Fruit fly (Drosophila melanogaster): Measurements from ENCODE around the gene mid.

The mid gene

DNA sequence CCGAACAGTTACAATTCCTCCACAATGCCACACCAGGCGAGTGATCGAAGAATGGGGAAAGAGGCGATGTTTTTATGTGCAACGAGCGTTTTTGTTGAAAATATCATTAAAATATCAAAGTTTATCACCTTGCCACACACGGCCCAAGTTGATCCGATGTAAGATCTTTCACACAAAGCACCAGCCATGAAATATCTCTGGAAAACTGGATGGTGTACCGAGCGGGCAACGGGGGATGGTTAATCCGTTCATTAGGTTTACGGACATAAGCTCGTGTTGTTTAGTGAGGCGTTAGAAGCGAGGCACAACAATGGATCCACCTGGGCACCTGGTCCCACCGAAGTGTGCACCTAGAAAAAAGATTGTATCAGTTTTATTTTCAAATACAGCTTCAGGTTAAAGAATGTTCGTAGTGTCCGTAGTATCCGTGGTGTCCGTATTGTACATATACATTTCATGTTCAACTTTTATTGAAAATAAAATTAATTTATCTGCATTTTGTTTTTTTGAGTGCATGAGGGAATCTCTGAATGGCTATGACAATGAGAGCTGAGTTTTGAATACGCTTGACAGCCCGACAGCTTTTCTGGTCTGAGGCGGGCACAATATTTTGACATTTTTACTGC is 35.1 kb downstream of the mid start (continued):
- TF ChIP-seq chinmo (GFP tag; IDR thresholded peaks at IDR 0.05; ENCODE audit: partially characterized antibody) (no peak), ab (GFP tag; optimal IDR thresholded peaks at IDR 0.05) (no peak), ato (GFP tag; IDR thresholded peaks at IDR 0.05; ENCODE audit: partially characterized antibody) (no peak), dmrt11E (tag; optimal IDR thresholded peaks at IDR 0.05) (peak; percentile 74), CG17359 (tag; optimal IDR thresholded peaks at IDR 0.05) (peak; percentile 61), Hr78 (GFP tag; optimal IDR thresholded peaks at IDR 0.05) (no peak), peb (GFP tag; IDR thresholded peaks at IDR 0.05) (no peak), CG4820 (GFP tag; optimal IDR thresholded peaks at IDR 0.05) (peak; percentile 51), CG9797 (GFP tag; optimal IDR thresholded peaks at IDR 0.05) (no peak), Dref (GFP tag; IDR thresholded peaks at IDR 0.05) (no peak), H15 (GFP tag; IDR thresholded peaks at IDR 0.05) (peak; percentile 37; the same call in 1 of the 3 replicates), CG10366 (GFP tag; IDR thresholded peaks at IDR 0.05) (peak; percentile 57), Eip74EF (GFP tag; optimal IDR thresholded peaks at IDR 0.05) (peak in 1 of 2 experiments; percentile 28), Neu2 (GFP tag; optimal IDR thresholded peaks at IDR 0.05; ENCODE audit: borderline replicate concordance) (no peak), CG10431 (GFP tag; optimal IDR thresholded peaks at IDR 0.05) (peak; percentile 36), gsb-n (tag; optimal IDR thresholded peaks at IDR 0.05) (peak; percentile 62), CG4617 (GFP tag; optimal IDR thresholded peaks at IDR 0.05; ENCODE audit: borderline replicate concordance) (no peak), ap (GFP tag; IDR thresholded peaks at IDR 0.05) (no peak), CG2116 (GFP tag; optimal IDR thresholded peaks at IDR 0.05) (no peak), da (GFP tag; optimal IDR thresholded peaks at IDR 0.05) (no peak), Ptx1 (GFP tag; IDR thresholded peaks at IDR 0.05) (peak; percentile 54), mld (GFP tag; IDR thresholded peaks at IDR 0.05; ENCODE audit: partially characterized antibody) (no peak), Sin3A (optimal IDR thresholded peaks at IDR 0.05) (no peak), ci (GFP tag; IDR thresholded peaks at IDR 0.05) (peak; percentile 79), mam (GFP tag; optimal IDR thresholded peaks at IDR 0.05) (peak; percentile 46), CG7963 (GFP tag; IDR thresholded peaks at IDR 0.05; ENCODE audit: partially characterized antibody) (no peak), Lhr (GFP tag; optimal IDR thresholded peaks at IDR 0.05) (peak; percentile 13), Fer1 (GFP tag; optimal IDR thresholded peaks at IDR 0.05) (no peak), CG11695 (GFP tag; IDR thresholded peaks at IDR 0.05) (0 out of 3 replicates have a peak, but pooled peaks have one; percentile 51), Awh (GFP tag; IDR thresholded peaks at IDR 0.05) (peak; percentile 56; the same call in 1 of the 2 replicates), otp (GFP tag; IDR thresholded peaks at IDR 0.05) (peak; percentile 63; the same call in 1 of the 3 replicates), Opbp (GFP tag; IDR thresholded peaks at IDR 0.05; ENCODE audit: partially characterized antibody) (no peak), sima (GFP tag; optimal IDR thresholded peaks at IDR 0.05) (peak; percentile 35), dan (GFP tag; IDR thresholded peaks at IDR 0.05) (no peak), CG30403 (GFP tag; optimal IDR thresholded peaks at IDR 0.05) (peak; percentile 56), MESR4 (GFP tag; optimal IDR thresholded peaks at IDR 0.05) (no peak), CG9727 (GFP tag; optimal IDR thresholded peaks at IDR 0.05) (peak; percentile 55), CG2889 (GFP tag; IDR thresholded peaks at IDR 0.05) (no peak), BEAF-32 (GFP tag; optimal IDR thresholded peaks at IDR 0.05) (no peak), CG15696 (tag; optimal IDR thresholded peaks at IDR 0.05) (peak; percentile 22), pnt (GFP tag; optimal IDR thresholded peaks at IDR 0.05) (peak; percentile 58), Tbp (GFP tag; optimal IDR thresholded peaks at IDR 0.05) (no peak), CG1024 (GFP tag; IDR thresholded peaks at IDR 0.05) (no peak), dm (GFP tag; optimal IDR thresholded peaks at IDR 0.05) (peak; percentile 1), Mes4 (GFP tag; optimal IDR thresholded peaks at IDR 0.05) (peak; percentile 35), cad (GFP tag; optimal IDR thresholded peaks at IDR 0.05) (no peak), Doc2 (GFP tag; IDR thresholded peaks at IDR 0.05) (no peak), hth (optimal IDR thresholded peaks at IDR 0.05) (no peak), CG3163 (GFP tag; optimal IDR thresholded peaks at IDR 0.05) (no peak), CG12942 (GFP tag; optimal IDR thresholded peaks at IDR 0.05) (peak; percentile 21)

Measured in whole organism, embryonic.